Fruit fly (Drosophila melanogaster): ENCODE results near the gene RpL27.
A peak's percentile ranks its signal among the peaks of the same experiment; 100 is the strongest.

Gene RpL27

dm6 chr3R:25637294-25638174, 47.3 kb downstream of the RpL27 start, which contains the start of gene jigr1 (continued):
- no peak for TF ChIP-seq ERR (GFP tag; optimal IDR thresholded peaks at IDR 0.05)
- peak in 1 of 2 experiments; percentile 5 for TF ChIP-seq bsh (GFP tag; optimal IDR thresholded peaks at IDR 0.05)
- TF ChIP-seq CG4854 (GFP tag; optimal IDR thresholded peaks at IDR 0.05), result no peak
- TF ChIP-seq CG16813 (GFP tag; IDR thresholded peaks at IDR 0.05; ENCODE audit: partially characterized antibody), result no peak
- peak; percentile 3 for TF ChIP-seq stwl (tag; optimal IDR thresholded peaks at IDR 0.05)
- no peak for TF ChIP-seq cwo (GFP tag; optimal IDR thresholded peaks at IDR 0.05)
- peak; percentile 22 for TF ChIP-seq CG17568 (GFP tag; optimal IDR thresholded peaks at IDR 0.05)
- TF ChIP-seq Kr (GFP tag; optimal IDR thresholded peaks at IDR 0.05), result peak; percentile 68
- peak in 1 of 3 experiments; percentile 77 for TF ChIP-seq lola (GFP tag; optimal IDR thresholded peaks at IDR 0.05)
- TF ChIP-seq ac (GFP tag; optimal IDR thresholded peaks at IDR 0.05), result peak; percentile 87
- TF ChIP-seq nmo (GFP tag; optimal IDR thresholded peaks at IDR 0.05), result peak; percentile 53
- TF ChIP-seq Chrac-16 (GFP tag; optimal IDR thresholded peaks at IDR 0.05), result peak; percentile 45
- TF ChIP-seq CG30403 (GFP tag; optimal IDR thresholded peaks at IDR 0.05), result peak; percentile 24
- peak; percentile 77 for TF ChIP-seq CG10979 (tag; optimal IDR thresholded peaks at IDR 0.05)
- TF ChIP-seq psq (GFP tag; optimal IDR thresholded peaks at IDR 0.05), result peak; percentile 7
- peak; percentile 19 for TF ChIP-seq CG4820 (GFP tag; optimal IDR thresholded peaks at IDR 0.05)
- TF ChIP-seq tin (GFP tag; optimal IDR thresholded peaks at IDR 0.05), result peak; percentile 5
- TF ChIP-seq CG4617 (GFP tag; optimal IDR thresholded peaks at IDR 0.05; ENCODE audit: borderline replicate concordance), result no peak
- TF ChIP-seq CG6254 (GFP tag; optimal IDR thresholded peaks at IDR 0.05), result peak; percentile 40
- TF ChIP-seq D (optimal IDR thresholded peaks at IDR 0.05), result no peak
- peak; percentile 48 for TF ChIP-seq D (GFP tag; optimal IDR thresholded peaks at IDR 0.05)
- no peak for TF ChIP-seq Antp (GFP tag; optimal IDR thresholded peaks at IDR 0.05)
- peak; percentile 8; the same call in 1 of the 3 replicates for TF ChIP-seq dysf (GFP tag; IDR thresholded peaks at IDR 0.05)
- no peak for TF ChIP-seq CG11723 (GFP tag; optimal IDR thresholded peaks at IDR 0.05)
- TF ChIP-seq Adf1 (GFP tag; IDR thresholded peaks at IDR 0.05), result peak; percentile 75
- TF ChIP-seq tll (GFP tag; optimal IDR thresholded peaks at IDR 0.05), result peak; percentile 64 to 92
- TF ChIP-seq CG12659 (GFP tag; optimal IDR thresholded peaks at IDR 0.05), result no peak
- peak; percentile 54 for TF ChIP-seq CG31441 (GFP tag; IDR thresholded peaks at IDR 0.05)
- peak; percentile 74 for TF ChIP-seq CG8924 (tag; optimal IDR thresholded peaks at IDR 0.05)
- TF ChIP-seq Xbp1 (GFP tag; optimal IDR thresholded peaks at IDR 0.05), result peak; percentile 21
- TF ChIP-seq Ets97D (GFP tag; optimal IDR thresholded peaks at IDR 0.05), result no peak
- peak; percentile 27 for TF ChIP-seq Nf-YB (GFP tag; optimal IDR thresholded peaks at IDR 0.05)
- peak; percentile 21 for TF ChIP-seq CG18476 (GFP tag; optimal IDR thresholded peaks at IDR 0.05)
- TF ChIP-seq pros (GFP tag; optimal IDR thresholded peaks at IDR 0.05), result peak; percentile 97
- peak; percentile 47 for TF ChIP-seq CG1602 (GFP tag; optimal IDR thresholded peaks at IDR 0.05)

- peak; percentile 60 for TF ChIP-seq lbe (GFP tag; optimal IDR thresholded peaks at IDR 0.05)
- TF ChIP-seq Ets65A (GFP tag), result peak; percentile 2
- no peak for TF ChIP-seq Camta (GFP tag; optimal IDR thresholded peaks at IDR 0.05)
- TF ChIP-seq CG14860 (GFP tag; IDR thresholded peaks at IDR 0.05; ENCODE audit: partially characterized antibody), result no peak
- no peak for TF ChIP-seq jumu (GFP tag; optimal IDR thresholded peaks at IDR 0.05)
- TF ChIP-seq stwl (tag; optimal IDR thresholded peaks at IDR 0.05), result no peak
- TF ChIP-seq fd96Cb (tag; optimal IDR thresholded peaks at IDR 0.05), result no peak
- no peak for TF ChIP-seq CG31224 (GFP tag; IDR thresholded peaks at IDR 0.05)
- TF ChIP-seq corto (GFP tag; optimal IDR thresholded peaks at IDR 0.05), result peak; percentile 83
Observed at dm6 chr3R:25633865-25634460, 50.9 kb downstream of the RpL27 start.

Measured in whole organism, embryonic.